Fruit fly (Drosophila melanogaster) S2 (cell line): ENCODE data around the gene Hcf.

Source experiments
- CG8478 ChIP-seq: fragments of >200 bp; optimal IDR thresholded peaks from 2 replicates; lab custom pipeline; 2018
- CTCF ChIP-seq, 2 experiments: fragments of >200 bp; optimal IDR thresholded peaks; 2 replicates each; lab custom pipeline; 2018

Gene Hcf

DNA sequence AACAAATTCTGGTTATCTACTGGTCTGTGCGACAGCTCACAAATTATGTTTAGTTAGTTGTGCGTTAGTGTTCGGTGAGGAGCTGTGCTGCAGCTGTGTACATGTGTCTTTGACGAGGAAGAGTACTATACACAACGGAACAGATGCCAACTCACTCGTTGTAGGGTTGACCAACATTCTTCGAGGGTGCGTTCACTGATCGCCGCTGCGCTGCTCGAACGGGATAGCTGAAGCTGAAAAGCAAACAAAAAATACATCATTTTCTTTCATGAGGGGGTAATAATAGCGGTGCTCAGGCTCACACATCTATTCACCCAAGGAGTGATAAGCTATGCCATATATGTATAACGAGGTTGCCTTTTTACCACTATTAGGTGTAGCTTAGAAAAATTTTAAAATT lies 27.0 kb downstream of the Hcf start:
- TF ChIP-seq CTCF (optimal IDR thresholded peaks at IDR 0.05; lab: Kevin White, UChicago): no peak
- no peak for TF ChIP-seq CG8478 (lab: Kevin White, UChicago)

DNA sequence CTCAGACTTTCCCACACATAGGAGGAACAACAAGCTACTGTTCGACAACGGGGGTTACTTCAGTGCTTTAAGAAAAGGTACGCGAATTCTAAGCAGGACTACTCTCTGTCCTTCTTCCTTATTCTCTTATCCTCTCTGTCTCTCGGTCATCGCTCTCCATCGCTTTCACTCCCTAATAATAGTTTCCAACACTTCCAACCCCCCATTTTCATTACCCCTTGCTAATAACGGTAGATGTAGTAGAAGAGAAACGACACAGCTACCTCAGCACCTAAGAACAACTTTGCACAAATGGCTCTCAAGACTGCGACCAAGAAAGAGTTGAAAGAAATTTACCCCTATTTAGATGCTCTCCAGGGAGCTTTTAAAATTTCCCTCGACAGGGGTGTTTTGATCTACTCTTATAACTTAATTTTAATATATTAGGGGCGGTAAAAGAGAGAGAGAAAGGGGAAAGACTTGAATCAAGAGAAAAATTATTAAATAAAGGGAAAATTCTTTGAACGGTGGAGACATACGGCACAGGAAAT lies 29.1 kb downstream of the Hcf start:
- TF ChIP-seq CTCF (optimal IDR thresholded peaks at IDR 0.05; lab: Kevin White, UChicago): no peak

DNA sequence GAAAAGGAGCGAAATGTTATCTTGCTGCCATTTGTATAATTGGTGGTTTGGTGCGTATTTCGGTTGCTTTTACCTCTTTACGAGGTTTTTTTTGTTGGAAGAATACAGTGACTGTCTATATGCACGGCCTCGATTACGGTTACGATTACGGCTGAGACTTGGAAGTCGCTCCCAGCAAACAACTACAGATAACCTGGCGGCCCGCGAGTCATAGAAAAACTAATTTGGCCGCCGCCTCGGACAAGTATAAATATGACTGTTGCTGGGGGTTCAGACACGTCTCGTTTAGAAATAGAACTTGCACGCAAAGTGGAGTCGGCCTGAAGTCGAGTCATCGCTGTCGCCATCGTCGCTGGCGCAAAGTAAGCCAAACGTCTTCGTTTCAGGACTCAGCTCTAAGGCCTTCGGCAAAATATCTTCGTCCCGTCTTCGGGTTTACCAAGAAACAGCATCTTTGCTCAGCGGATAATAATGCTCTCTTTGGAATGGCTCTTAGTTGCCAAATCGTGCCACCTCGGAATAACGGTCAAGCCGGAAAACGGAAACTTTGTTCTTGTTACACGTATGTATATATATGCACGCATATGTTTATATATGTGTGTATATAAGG lies 33.6 kb downstream of the Hcf start:
- TF ChIP-seq CTCF (optimal IDR thresholded peaks at IDR 0.05; lab: Kevin White, UChicago) (no peak), CG8478 (lab: Kevin White, UChicago) (no peak)

DNA sequence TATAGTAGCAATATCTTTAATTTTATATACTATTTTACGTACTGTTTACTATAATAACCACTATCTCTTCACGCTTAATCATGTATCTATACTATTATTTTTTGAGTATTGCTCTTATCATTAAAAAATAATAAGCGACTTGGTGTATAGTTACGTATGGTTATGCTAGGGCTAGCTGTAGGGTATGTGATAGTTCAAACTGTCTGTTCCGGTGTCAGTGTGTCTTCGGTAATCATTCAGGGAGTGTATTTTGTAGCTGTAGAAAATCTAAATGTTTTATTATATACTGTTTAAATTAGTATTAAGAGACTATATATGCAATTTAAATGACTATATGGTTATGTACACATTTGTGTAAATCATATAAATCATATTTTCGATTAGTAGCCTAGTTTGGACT lies 34.7 kb downstream of the Hcf start:
- TF ChIP-seq CTCF (optimal IDR thresholded peaks at IDR 0.05; lab: Kevin White, UChicago): no peak
- no peak for TF ChIP-seq CG8478 (lab: Kevin White, UChicago)

DNA sequence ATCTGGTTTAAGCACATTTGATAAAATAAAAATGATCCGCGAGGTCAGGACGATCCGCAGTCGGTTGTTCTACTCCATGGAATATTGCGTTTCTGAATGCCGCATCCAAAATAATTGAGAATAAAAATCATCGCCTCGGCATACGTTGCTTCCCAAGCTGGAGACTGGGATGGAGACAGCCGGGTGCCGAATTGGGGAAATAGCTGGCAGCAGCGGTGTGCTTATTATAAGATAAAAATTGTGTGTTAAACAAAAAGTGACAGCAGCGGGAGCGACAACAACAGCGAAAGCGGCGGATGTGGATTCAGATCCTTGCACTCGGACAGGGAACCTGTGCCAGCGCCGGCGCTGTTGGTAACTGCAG lies 35.7 kb downstream of the Hcf start, which contains the start of gene dati:
dati (minus strand) TSS at position 101 of the 364 bp plus-strand sequence.
- TF ChIP-seq CG8478 (lab: Kevin White, UChicago): no peak
- no peak for TF ChIP-seq CTCF (optimal IDR thresholded peaks at IDR 0.05; lab: Kevin White, UChicago)

DNA sequence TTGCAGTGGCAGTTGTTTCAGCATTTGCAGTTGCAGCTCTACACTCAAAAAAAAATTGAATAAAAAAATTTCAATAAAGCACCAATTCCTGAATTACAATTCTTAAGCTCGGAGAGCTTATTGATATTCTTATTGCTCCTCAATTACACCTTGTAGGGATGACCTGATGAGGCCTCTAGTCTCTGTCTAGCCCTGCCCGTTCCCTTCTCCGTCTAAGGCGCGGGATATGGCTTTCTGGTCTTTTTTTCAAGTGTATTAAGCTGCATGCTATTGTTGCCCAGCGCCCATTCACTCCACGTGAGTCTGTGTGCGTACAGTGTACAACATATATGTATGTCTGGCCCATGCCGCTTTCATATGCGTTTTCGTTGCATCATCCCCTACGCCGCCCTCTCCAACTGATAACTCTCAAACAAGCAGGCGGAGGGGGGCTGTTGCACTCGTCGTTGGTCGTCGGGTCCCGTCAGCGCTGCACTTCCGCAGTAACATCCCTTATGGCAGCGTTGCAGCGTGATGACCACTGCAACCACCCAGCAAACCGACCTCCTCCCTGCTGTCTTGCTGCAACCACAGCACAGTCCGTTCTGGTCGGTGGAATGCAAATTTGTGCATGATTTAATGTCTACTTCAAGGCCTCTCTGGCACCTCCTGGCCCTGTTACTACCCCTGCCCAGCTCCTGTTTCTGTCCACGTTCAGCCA lies 36.3 kb downstream of the Hcf start:
- TF ChIP-seq CTCF (optimal IDR thresholded peaks at IDR 0.05; lab: Kevin White, UChicago) (no peak), CG8478 (lab: Kevin White, UChicago) (no peak)

DNA sequence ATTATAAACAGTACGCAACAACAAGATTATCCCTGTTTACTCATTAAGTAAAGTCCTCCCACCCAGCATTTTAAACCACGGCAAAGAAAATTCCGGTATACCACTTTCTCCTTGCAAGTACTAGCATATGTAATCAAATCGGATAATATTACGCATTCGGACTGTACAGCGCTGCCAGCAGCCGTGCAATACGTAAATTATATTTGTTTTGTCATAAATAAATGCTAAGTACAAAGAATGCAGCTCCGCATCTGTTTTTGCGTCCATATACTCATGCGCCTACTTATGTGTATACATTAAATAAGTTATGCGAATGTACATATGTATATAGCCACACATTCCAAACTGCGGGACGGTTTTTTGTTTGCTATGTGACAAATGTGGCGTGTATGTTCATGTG lies 38.8 kb downstream of the Hcf start:
- TF ChIP-seq CTCF (optimal IDR thresholded peaks at IDR 0.05; lab: Kevin White, UChicago): no peak
- TF ChIP-seq CG8478 (lab: Kevin White, UChicago): no peak

DNA sequence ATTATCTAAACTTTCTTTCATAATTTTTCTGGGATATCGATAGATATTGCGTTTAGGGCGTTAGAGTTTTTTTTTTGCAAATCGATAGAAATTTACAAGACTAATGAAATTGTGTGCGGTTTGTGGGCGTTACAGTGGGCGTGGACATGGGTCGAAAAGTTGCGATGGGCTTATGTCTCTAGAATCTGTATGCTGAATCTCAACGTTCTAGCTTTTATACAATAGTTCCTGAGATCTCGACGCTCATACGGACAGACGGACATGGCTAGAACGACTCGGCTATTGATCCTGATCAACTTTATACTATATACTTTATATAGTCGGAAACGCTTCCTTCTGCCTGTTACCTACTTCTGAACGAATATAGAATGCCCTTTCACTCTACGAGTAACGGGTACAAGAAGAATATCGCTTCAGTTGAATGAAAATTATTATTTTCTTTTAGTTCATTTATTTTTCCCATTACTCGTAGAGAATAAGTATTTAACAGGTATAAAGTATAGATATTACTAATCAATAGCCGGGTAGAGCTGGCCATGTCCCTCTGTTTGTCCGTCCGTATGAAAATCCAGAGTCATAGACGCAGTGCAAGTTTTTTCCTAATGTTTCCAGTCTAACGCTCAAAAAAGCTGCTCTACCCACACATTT lies 43.3 kb downstream of the Hcf start:
- no peak for TF ChIP-seq CG8478 (lab: Kevin White, UChicago)
- no peak for TF ChIP-seq CTCF (optimal IDR thresholded peaks at IDR 0.05; lab: Kevin White, UChicago)

DNA sequence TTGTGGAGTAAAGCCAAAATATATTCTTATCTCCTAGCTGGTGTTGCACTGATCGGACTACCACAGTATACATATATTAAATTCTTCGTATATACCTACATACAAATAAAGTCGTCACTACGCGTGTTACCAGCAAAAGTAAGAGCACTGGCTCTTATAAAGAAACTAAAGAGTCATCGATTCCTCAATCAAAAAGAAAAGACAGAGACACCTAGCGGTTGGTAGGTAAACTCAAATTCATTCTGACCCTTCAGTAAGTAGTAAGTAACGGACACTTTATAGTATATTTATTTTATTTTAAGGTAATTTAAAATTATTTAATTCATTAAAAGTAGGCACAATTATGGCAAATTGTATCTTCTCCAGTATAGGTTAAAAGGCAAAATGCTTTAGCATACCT lies 44.6 kb downstream of the Hcf start:
- TF ChIP-seq CTCF (optimal IDR thresholded peaks at IDR 0.05; lab: Kevin White, UChicago) (peak; percentile 62 to 86), CG8478 (lab: Kevin White, UChicago) (no peak)

DNA sequence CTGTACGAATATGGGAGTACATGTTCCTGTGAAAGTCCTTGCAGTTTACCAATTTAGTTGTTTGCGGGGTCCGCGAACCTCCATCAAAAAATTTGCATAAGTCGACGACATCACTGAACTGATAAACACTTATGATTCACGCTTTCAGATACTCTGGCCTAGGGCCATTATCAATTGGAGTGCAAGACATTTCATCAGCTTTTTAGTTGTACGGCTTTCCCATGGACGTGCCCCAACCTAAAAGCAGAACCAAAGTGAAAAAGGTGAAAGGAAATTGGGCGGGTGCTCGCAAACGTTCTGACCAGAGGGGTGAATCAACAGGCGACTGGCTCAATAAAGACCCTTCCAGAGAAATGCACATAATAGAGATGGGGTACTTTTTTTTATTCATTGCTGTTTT lies 45.5 kb downstream of the Hcf start:
- TF ChIP-seq CTCF (optimal IDR thresholded peaks at IDR 0.05; lab: Kevin White, UChicago) (no peak), CG8478 (lab: Kevin White, UChicago) (no peak)

DNA sequence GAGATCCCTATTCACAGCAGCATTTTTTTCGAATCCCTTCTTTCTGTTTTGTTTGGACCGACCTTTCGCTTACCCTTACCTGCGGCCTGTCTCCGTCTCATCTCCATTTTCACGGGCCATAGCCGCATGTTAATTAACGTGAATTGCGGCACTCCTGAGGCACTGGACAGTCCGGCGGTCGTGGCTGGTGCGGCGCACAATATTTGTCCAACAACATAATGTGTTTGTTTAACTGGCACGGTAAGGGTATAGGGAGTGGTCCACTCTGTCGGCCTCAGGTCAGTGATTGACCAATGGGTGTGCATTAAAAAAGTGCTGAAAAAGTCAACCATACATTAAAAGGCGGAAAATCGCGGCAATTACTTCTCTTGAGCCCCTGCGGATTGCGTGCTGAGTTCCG lies 46.6 kb downstream of the Hcf start:
- TF ChIP-seq CG8478 (lab: Kevin White, UChicago) (no peak), CTCF (optimal IDR thresholded peaks at IDR 0.05; lab: Kevin White, UChicago) (peak in 1 of 2 experiments; percentile 10)

DNA sequence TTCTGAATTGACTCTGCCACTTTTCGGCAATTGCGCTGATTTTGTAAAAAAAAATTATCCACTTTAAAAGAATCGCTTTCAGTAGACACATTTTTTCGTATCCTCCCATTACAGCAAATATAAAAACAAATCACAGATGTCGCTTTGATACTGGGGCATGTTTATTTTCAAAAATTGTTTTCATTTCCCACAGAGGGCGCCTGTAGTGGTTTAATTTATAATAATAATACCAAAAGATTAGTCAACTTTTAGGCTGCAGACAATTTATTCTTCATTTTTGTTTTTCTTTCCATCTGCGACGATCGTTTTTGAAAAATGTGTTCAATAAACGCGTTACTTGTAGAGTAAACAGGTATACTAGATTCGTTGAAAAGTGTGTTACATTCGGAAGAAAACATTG lies 47.1 kb downstream of the Hcf start:
- no peak for TF ChIP-seq CG8478 (lab: Kevin White, UChicago)
- TF ChIP-seq CTCF (optimal IDR thresholded peaks at IDR 0.05; lab: Kevin White, UChicago): peak; percentile 77 to 94

DNA sequence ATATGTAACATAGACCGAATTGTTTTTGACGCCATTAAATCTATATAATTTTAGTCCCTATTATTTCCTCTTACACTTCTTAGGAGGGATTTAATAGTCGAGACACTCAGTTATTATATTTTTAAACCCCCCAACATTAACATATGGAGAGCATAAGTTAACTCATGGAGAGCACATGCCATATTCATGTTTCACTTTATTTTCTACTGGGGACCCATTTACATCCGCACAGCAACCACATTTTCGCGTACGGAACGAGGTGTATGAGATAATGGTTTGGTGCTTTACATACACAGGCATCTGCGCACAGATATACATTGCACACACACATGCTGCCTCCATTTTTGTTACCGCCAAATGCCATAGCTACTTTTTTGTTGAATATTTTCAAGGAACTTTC lies 51.8 kb downstream of the Hcf start:
- TF ChIP-seq CTCF (optimal IDR thresholded peaks at IDR 0.05; lab: Kevin White, UChicago) (no peak), CG8478 (lab: Kevin White, UChicago) (no peak)

DNA sequence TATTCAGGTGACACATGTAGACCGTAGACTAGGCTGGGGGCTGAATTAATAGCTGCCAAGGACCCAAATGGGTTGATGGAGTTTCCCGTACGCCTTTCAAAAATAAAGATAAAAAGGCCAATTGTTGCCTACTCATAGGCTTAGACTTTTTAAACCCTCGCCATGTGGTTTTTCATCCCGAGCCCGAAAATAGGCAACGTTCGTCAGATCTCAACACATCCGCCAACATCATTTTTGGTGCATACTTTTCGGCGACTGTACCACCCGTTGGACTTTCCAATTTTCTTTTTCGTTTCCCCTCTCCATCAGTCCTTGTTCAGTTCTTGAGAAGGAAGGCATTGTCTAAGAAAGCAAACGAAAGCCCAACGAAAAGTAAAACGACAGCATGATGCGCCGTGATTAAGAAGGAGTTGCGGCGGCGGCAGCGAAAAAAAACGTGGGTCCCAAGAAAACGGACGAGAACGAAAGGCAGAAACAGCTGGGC lies 55.7 kb downstream of the Hcf start:
- TF ChIP-seq CTCF (optimal IDR thresholded peaks at IDR 0.05; lab: Kevin White, UChicago): peak; percentile 42 to 43

DNA sequence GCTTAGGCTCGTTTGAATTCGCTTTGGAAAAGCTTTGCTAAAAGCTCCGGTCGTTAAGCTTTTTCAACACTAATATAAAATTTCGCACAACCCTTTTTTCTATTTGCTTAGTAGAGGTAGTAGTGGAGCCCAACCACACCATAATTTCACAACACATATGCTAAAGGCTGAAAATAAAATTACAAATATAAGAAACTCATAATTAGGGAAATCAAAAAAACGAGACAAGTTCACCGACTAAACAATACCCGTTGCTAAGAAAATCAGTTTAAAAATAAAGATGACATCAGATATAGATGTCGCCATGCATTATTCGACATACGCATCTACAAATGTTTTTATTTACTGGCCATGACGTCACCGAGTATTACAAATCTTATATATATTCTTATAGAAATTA lies 56.5 kb downstream of the Hcf start:
- TF ChIP-seq CG8478 (lab: Kevin White, UChicago) (no peak), CTCF (optimal IDR thresholded peaks at IDR 0.05; lab: Kevin White, UChicago) (peak; percentile 64 to 86)
